Fruit fly (Drosophila melanogaster) whole organism, pupa: Measurements from ENCODE around the gene Sptz.
A peak's percentile ranks its signal among the peaks of the same experiment; 100 is the strongest.

Experiments
- CG10348 ChIP-seq: fragments of 200-800 bp; sonication (Bioruptor generic); IDR thresholded peaks from 2 replicates; pipeline ENCODE4 v1.3.6; 2022; ENCODE audit warnings: missing biosample characterization, missing genetic modification characterization
- CG12605 ChIP-seq: fragments of 200-800 bp; sonication (Bioruptor generic); IDR thresholded peaks from 2 replicates; pipeline ENCODE4 v1.3.6; 2022; ENCODE audit warnings: missing biosample characterization, missing genetic modification characterization
- CG14655 ChIP-seq: fragments of 200-800 bp; sonication (Bioruptor generic); optimal IDR thresholded peaks from 3 replicates; lab custom pipeline; 2017; ENCODE audit warnings: mild to moderate bottlenecking, missing biosample characterization, missing genetic modification reagents, missing genetic modification characterization
- CG15710 ChIP-seq: fragments of 200-800 bp; sonication (Bioruptor generic); optimal IDR thresholded peaks from 2 replicates; lab custom pipeline; 2018; ENCODE audit warnings: missing biosample characterization, mild to moderate bottlenecking, missing genetic modification characterization, moderate library complexity
- CG34367 ChIP-seq: fragments of 200-800 bp; sonication (Bioruptor generic); optimal IDR thresholded peaks from 2 replicates; lab custom pipeline; 2018; ENCODE audit warnings: missing biosample characterization, mild to moderate bottlenecking, missing genetic modification characterization
- CG4496 ChIP-seq: fragments of 200-800 bp; sonication (Bioruptor generic); IDR thresholded peaks from 3 replicates; pipeline ENCODE4 v1.3.6; 2022; ENCODE audit warnings: missing biosample characterization, missing genetic modification characterization
- CG8159 ChIP-seq: fragments of 200-800 bp; sonication (Bioruptor generic); optimal IDR thresholded peaks from 3 replicates; lab custom pipeline; 2018; ENCODE audit warnings: missing biosample characterization, mild to moderate bottlenecking, missing genetic modification characterization, moderate library complexity
- D1 ChIP-seq: fragments of 200-800 bp; sonication (Bioruptor generic); optimal IDR thresholded peaks from 2 replicates; lab custom pipeline; 2018; ENCODE audit warnings: missing biosample characterization, mild to moderate bottlenecking, missing genetic modification characterization, moderate library complexity
- EcR ChIP-seq: fragments of 200-800 bp; sonication (Bioruptor generic); optimal IDR thresholded peaks from 3 replicates; lab custom pipeline; 2019; ENCODE audit warnings: missing biosample characterization, missing genetic modification characterization, mild to moderate bottlenecking, moderate library complexity, missing genetic modification reagents
- Pif1A ChIP-seq: fragments of 200-800 bp; sonication (Bioruptor generic); optimal IDR thresholded peaks from 3 replicates; lab custom pipeline; 2016; ENCODE audit warnings: missing biosample characterization, missing genetic modification characterization
- Snoo ChIP-seq: fragments of 200-800 bp; sonication (Bioruptor generic); optimal IDR thresholded peaks from 3 replicates; lab custom pipeline; 2017; ENCODE audit warnings: missing biosample characterization, mild to moderate bottlenecking, missing genetic modification characterization, inconsistent platforms
- fd96Ca ChIP-seq: fragments of 200-800 bp; sonication (Bioruptor generic); IDR thresholded peaks from 3 replicates; pipeline ENCODE4 v1.3.6; 2022; ENCODE audit warnings: missing biosample characterization, missing genetic modification characterization

DNA sequence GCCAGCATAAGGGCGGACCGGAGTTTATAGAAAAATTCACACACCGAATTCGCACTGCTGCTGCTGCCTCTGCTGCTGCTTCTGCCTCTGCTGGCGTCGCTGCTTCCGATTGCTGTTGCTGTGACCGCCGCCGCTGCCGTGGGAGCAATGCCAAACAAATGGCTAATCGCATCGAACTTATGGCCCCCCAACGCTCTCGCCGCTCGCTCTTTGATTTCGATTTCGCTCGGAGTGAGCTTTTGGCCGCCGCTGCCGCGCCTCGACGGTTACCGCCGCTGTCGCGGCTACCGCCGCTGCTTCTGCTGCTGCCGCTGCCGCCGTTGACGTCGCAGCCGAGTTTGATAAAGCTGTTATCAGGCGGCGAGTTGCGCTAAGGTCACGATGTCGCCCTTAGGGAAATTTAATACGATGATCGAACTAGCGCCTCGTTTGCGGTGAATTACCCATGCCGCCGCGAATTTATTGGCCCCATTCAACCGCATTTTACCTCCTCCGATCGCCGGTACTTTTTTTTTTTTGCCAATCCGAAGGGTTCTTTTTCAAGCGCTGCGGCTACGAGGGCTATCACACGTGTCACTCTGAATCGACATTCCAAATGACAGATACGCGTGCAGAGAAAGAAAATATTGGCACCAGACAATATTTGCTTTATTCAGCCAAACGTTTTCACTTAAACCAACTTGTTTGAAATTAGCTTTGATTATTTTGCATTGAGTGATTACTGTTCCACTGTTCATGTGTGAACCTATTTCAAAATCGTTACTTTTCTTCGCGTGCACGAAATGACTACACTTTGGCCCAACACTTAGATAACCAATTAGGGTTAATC, 36.3 kb downstream of the Sptz start:
- TF ChIP-seq fd96Ca = 0 out of 3 replicates have a peak, but pooled peaks have one; percentile 16
- no peak for TF ChIP-seq EcR (GFP tag; lab: Kevin White, UChicago)
- no peak for TF ChIP-seq CG34367 (tag; lab: Kevin White, UChicago)
- no peak for TF ChIP-seq Pif1A (GFP tag; lab: Kevin White, UChicago)
- TF ChIP-seq CG14655 (GFP tag; lab: Kevin White, UChicago) = no peak
- no peak for TF ChIP-seq Snoo (tag; lab: Kevin White, UChicago)
- no peak for TF ChIP-seq CG10348 (GFP tag; lab: Robert Waterston, UW)
- no peak for TF ChIP-seq CG15710 (tag; lab: Kevin White, UChicago)
- no peak for TF ChIP-seq CG8159 (tag; lab: Kevin White, UChicago)
- TF ChIP-seq CG12605 (GFP tag; lab: Robert Waterston, UW) = no peak
- TF ChIP-seq D1 (tag; lab: Kevin White, UChicago) = no peak
- TF ChIP-seq CG4496 (GFP tag; lab: Robert Waterston, UW) = no peak
